Worm (Caenorhabditis elegans) whole organism, L2 larva: ENCODE results near the gene F57G4.10.
"Not testable (repeated sequence)": the region's sequence is repeated elsewhere in the genome, so short reads cannot be mapped to it uniquely, and the experiment has no call there.

Experiments used
- C34F6.9 ChIP-seq: fragments of 150-350 bp; optimal IDR thresholded peaks from 2 replicates; lab custom pipeline; 2014; ENCODE audit warnings: missing biosample characterization, missing genetic modification characterization
- F13H6.1 ChIP-seq: sonication (generic microtip); optimal IDR thresholded peaks from 2 replicates; lab custom pipeline; 2016; ENCODE audit warnings: missing genetic modification characterization, missing compliant biosample characterization
- R02D3.7 ChIP-seq: fragments of 150-350 bp; optimal IDR thresholded peaks from 2 replicates; lab custom pipeline; 2014; ENCODE audit warnings: missing biosample characterization, missing genetic modification characterization
- ZK546.5 ChIP-seq: sonication (generic microtip); optimal IDR thresholded peaks from 2 replicates; lab custom pipeline; 2017; ENCODE audit warnings: missing biosample characterization, missing genetic modification characterization
- aly-2 ChIP-seq: fragments of 150-350 bp; optimal IDR thresholded peaks from 2 replicates; lab custom pipeline; 2014; ENCODE audit warnings: missing biosample characterization, missing genetic modification characterization
- ama-1 ChIP-seq: fragments of 150-350 bp; optimal IDR thresholded peaks from 2 replicates; lab custom pipeline; 2018; ENCODE audit warnings: inconsistent platforms
- ceh-16 ChIP-seq: fragments of 150-350 bp; optimal IDR thresholded peaks from 2 replicates; lab custom pipeline; 2014; ENCODE audit warnings: missing biosample characterization, missing genetic modification characterization
- crh-2 ChIP-seq: sonication (generic microtip); optimal IDR thresholded peaks from 2 replicates; lab custom pipeline; 2017; ENCODE audit warnings: missing biosample characterization, missing genetic modification characterization
- dmd-4 ChIP-seq: sonication (generic microtip); optimal IDR thresholded peaks from 2 replicates; lab custom pipeline; 2017; ENCODE audit warnings: missing biosample characterization, missing genetic modification characterization
- elt-1 ChIP-seq: fragments of 150-350 bp; optimal IDR thresholded peaks from 2 replicates; lab custom pipeline; 2014; ENCODE audit warnings: missing biosample characterization, missing genetic modification characterization
- elt-3 ChIP-seq: sonication (generic microtip); optimal IDR thresholded peaks from 2 replicates; lab custom pipeline; 2017; ENCODE audit warnings: missing biosample characterization, missing genetic modification characterization
- fos-1 ChIP-seq: fragments of 150-350 bp; optimal IDR thresholded peaks from 2 replicates; lab custom pipeline; 2014; ENCODE audit warnings: missing biosample characterization, missing genetic modification characterization
- lin-11 ChIP-seq: fragments of 150-350 bp; sonication (generic microtip); optimal IDR thresholded peaks from 2 replicates; lab custom pipeline; 2014; ENCODE audit warnings: missing biosample characterization, missing genetic modification characterization, inconsistent platforms, mixed read lengths
- lin-39 ChIP-seq: fragments of 150-350 bp; optimal IDR thresholded peaks from 2 replicates; lab custom pipeline; 2014; ENCODE audit warnings: missing biosample characterization, missing genetic modification reagents, missing genetic modification characterization
- mab-5 ChIP-seq: fragments of 150-350 bp; optimal IDR thresholded peaks from 2 replicates; lab custom pipeline; 2014; ENCODE audit warnings: missing biosample characterization, missing genetic modification characterization
- mdl-1 ChIP-seq, 2 experiments: fragments of 150-350 bp in 1 of 2; sonication (generic microtip) in 1 of 2; optimal IDR thresholded peaks; 2 replicates each; lab custom pipeline; 2017; ENCODE audit warnings: missing biosample characterization in 2 of 2, missing genetic modification characterization in 2 of 2
- nhr-12 ChIP-seq: fragments of 150-350 bp; optimal IDR thresholded peaks from 2 replicates; lab custom pipeline; 2014; ENCODE audit warnings: missing biosample characterization, missing genetic modification characterization
- nhr-21 ChIP-seq: fragments of 150-350 bp; optimal IDR thresholded peaks from 2 replicates; lab custom pipeline; 2014; ENCODE audit warnings: missing biosample characterization, missing genetic modification characterization
- nhr-23 ChIP-seq: fragments of 150-350 bp; optimal IDR thresholded peaks from 2 replicates; lab custom pipeline; 2014; ENCODE audit warnings: missing biosample characterization, missing genetic modification reagents, missing genetic modification characterization
- nhr-25 ChIP-seq: fragments of 150-350 bp; sonication (generic microtip); optimal IDR thresholded peaks from 3 replicates; lab custom pipeline; 2014; ENCODE audit warnings: missing biosample characterization, missing genetic modification characterization
- nhr-6 ChIP-seq: fragments of 150-350 bp; optimal IDR thresholded peaks from 2 replicates; lab custom pipeline; 2014; ENCODE audit warnings: missing biosample characterization, missing genetic modification characterization
- sem-4 ChIP-seq: fragments of 150-350 bp; optimal IDR thresholded peaks from 2 replicates; lab custom pipeline; 2014; ENCODE audit warnings: missing biosample characterization, missing genetic modification reagents, missing genetic modification characterization
- sma-3 ChIP-seq: sonication (generic microtip); optimal IDR thresholded peaks from 2 replicates; lab custom pipeline; 2016; ENCODE audit warnings: missing genetic modification reagents, missing genetic modification characterization, missing compliant biosample characterization
- snpc-4 ChIP-seq: fragments of 150-350 bp; optimal IDR thresholded peaks from 2 replicates; lab custom pipeline; 2014; ENCODE audit warnings: missing biosample characterization, missing genetic modification characterization
- unc-55 ChIP-seq: fragments of 150-350 bp; sonication (generic microtip); optimal IDR thresholded peaks from 3 replicates; lab custom pipeline; 2014; ENCODE audit warnings: missing biosample characterization, missing genetic modification reagents, missing genetic modification characterization

The F57G4.10 gene

DNA sequence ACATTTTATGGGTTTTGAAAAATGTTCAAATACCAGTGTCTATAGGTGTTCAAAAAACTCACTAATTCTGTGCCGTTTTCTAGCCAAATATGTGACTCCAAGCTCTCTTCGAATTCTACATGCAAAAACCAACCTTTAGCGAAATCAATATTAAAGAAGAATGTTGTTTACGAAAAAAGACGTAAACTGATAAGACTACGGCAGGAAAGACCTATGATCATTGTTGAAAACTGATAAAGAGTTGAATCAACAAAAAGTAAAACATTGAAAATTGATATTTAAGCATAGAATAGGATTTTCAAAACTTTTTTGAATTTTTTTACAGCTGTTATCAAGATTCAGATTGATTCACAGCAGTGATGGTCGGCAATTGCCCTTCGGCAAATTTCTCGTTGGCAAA, 29.9 kb upstream of the F57G4.10 start, which contains the start of gene Y6G8.2:
Gene Y6G8.2, minus strand, starts transcription at position 147 of the 400 bp plus-strand sequence.
- TF ChIP-seq fos-1 (tag; lab: Kevin White, UChicago) (peak; percentile 60), ZK546.5 (tag; lab: Kevin White, UChicago) (no peak)
- TF ChIP-seq, all 48 proteins: peak for 1

- TF ChIP-seq ama-1 (lab: Kevin White, UChicago), result no peak
- no peak for TF ChIP-seq lin-39 (tag; lab: Kevin White, UChicago)
- TF ChIP-seq sma-3 (GFP tag; lab: Kevin White, UChicago), result no peak
- no peak for TF ChIP-seq crh-2 (tag; lab: Kevin White, UChicago)
- TF ChIP-seq aly-2 (tag; lab: Kevin White, UChicago), result no peak
- TF ChIP-seq nhr-6 (tag; lab: Kevin White, UChicago), result no peak
- no peak for TF ChIP-seq R02D3.7
Observed at ce11 chrV:17601520-17601919, 27.1 kb upstream of the F57G4.10 start, which contains the start of gene ztf-25. Gene ztf-25 (plus strand): TSS chrV:17601820.

ce11 chrV:17606050-17606449, 22.6 kb upstream of the F57G4.10 start, which contains the start of gene Y6G8.16:
Gene Y6G8.16 (plus strand): TSS chrV:17606350.
- TF ChIP-seq C34F6.9 (tag; lab: Kevin White, UChicago); lin-39 (tag; lab: Kevin White, UChicago); sma-3 (GFP tag; lab: Kevin White, UChicago): not testable (repeated sequence)

ce11 chrV:17607797-17608196, 20.9 kb upstream of the F57G4.10 start, which contains the start of gene srz-91:
Gene srz-91 (plus strand): TSS chrV:17608097.
- no peak for TF ChIP-seq snpc-4 (tag; lab: Kevin White, UChicago)
- TF ChIP-seq C34F6.9 (tag; lab: Kevin White, UChicago), result no peak
- TF ChIP-seq nhr-21 (tag; lab: Kevin White, UChicago), result no peak
- no peak for TF ChIP-seq F13H6.1
- no peak for TF ChIP-seq elt-3 (tag; lab: Kevin White, UChicago)
- no peak for TF ChIP-seq nhr-23 (tag; lab: Kevin White, UChicago)
- TF ChIP-seq ceh-16 (tag; lab: Kevin White, UChicago), result no peak

DNA sequence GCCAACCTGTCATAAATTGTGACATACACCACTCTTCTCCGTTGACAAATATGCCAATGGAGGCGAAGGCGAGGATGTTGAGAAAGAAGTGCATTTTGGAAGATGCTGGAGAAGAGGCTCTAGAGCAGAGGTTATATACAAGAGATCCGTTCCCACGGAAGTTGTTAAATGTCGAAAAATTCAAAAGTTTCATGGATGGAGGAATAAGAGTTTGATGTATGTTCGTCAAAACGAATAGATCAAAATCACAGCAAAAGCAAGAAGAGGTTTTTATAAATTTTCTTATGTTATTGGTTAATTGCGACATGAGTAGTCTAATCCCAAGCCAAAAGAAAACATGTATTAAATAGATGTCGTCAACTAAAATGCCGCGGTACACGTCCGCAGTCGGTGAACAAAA, 18.2 kb upstream of the F57G4.10 start, which contains the start of gene Y6G8.15:
Gene Y6G8.15, minus strand, starts transcription at position 101 of the 400 bp plus-strand sequence.
- TF ChIP-seq unc-55 (GFP tag; lab: Kevin White, UChicago); sma-3 (GFP tag; lab: Kevin White, UChicago); R02D3.7: not testable (repeated sequence)

DNA sequence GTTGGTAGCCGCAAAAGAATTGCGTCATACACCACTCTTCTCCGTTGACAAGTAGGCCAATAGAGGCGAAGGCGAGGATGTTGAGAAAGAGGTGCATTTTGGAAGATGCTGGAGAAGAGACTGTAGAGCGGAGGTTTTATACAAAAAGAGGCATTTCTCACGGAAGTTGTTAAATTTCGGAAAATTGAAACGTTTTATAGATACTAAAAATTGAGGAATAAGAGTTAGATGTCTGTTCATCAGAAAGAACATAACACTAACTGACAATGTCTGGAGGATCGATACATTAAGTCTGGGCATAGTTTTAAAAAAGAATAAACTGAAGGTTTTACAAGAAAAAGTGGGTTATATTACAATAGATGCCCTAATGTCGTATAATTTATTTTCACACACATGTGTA, 14.4 kb upstream of the F57G4.10 start, which contains the start of gene Y6G8.14:
Gene Y6G8.14, minus strand, starts transcription at position 101 of the 400 bp plus-strand sequence.
- TF ChIP-seq nhr-25 (tag; lab: Kevin White, UChicago) (no peak), elt-1 (tag; lab: Kevin White, UChicago) (no peak), dmd-4 (tag; lab: Kevin White, UChicago) (no peak), unc-55 (GFP tag; lab: Kevin White, UChicago) (no peak), snpc-4 (tag; lab: Kevin White, UChicago) (no peak), lin-11 (no peak), sma-3 (GFP tag; lab: Kevin White, UChicago) (no peak), nhr-6 (tag; lab: Kevin White, UChicago) (no peak), mab-5 (no peak), ama-1 (lab: Kevin White, UChicago) (no peak), sem-4 (tag; lab: Kevin White, UChicago) (no peak), mdl-1 (tag; optimal IDR thresholded peaks at IDR 0.05; lab: Kevin White, UChicago) (no peak), nhr-12 (tag; lab: Kevin White, UChicago) (no peak), fos-1 (tag; lab: Kevin White, UChicago) (no peak)

DNA sequence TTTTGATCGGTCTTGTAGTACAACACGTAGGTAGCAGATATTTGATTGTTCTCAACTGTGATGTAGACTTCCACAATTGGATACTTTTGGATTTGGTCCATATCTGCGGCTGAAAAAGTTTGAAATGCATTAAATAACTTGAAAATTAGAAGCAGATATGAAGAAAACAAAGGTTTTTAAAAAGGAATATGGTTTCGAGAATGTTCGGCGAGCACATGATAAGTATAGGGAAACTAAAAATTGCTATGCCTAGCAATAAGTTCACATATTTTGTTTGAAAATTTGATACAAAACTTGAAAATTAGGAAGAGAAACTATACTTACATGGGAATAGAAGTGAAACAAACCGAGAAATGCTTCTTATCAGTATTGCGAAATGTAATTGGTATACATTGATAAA, 13.1 kb upstream of the F57G4.10 start, which contains the start of gene Y6G8.5:
Gene Y6G8.5, minus strand, starts transcription at position 101 of the 400 bp plus-strand sequence.
- TF ChIP-seq lin-11 (no peak), fos-1 (tag; lab: Kevin White, UChicago) (peak; percentile 11)

DNA sequence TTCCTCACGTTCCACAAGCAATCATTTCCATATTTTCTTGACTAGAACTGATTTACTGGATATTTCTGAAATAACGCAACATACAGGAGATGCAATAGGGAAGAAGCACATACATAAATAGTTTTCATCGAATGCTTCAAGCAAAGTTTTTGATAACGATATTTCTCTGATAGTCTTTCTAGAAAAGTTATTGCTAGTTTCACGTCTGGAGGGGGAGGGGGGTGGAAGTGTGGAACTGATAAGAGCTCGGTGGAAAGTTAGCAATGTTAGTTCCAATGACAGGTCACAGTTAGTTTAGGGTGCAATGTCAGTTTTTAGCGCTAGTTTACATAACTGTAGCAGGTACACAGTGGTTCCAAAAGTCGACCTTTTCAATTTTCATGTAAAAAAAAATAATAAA, 11.9 kb upstream of the F57G4.10 start, which contains the start of gene Y6G8.6:
Gene Y6G8.6, minus strand, starts transcription at position 98 of the 400 bp plus-strand sequence.
- peak; percentile 77 for TF ChIP-seq fos-1 (tag; lab: Kevin White, UChicago)
- TF ChIP-seq ZK546.5 (tag; lab: Kevin White, UChicago), result no peak
